Fruit fly (Drosophila melanogaster) whole organism, wandering third instar larva: ENCODE data around the gene Gyc76C.

Experiments
- Abd-B ChIP-seq: fragments of >200 bp; optimal IDR thresholded peaks from 2 replicates; lab custom pipeline; 2017; ENCODE audit warnings: missing biosample characterization, missing genetic modification characterization
- CG32264 ChIP-seq: fragments of 200-800 bp; sonication (Bioruptor generic); optimal IDR thresholded peaks from 2 replicates; lab custom pipeline; 2016; ENCODE audit warnings: missing biosample characterization, missing genetic modification characterization
- CG9705 ChIP-seq: fragments of 200-800 bp; sonication (Bioruptor generic); optimal IDR thresholded peaks from 2 replicates; lab custom pipeline; 2018; ENCODE audit warnings: missing biosample characterization, mild to moderate bottlenecking, missing genetic modification characterization
- CrebA ChIP-seq: fragments of 200-800 bp; sonication (Bioruptor generic); optimal IDR thresholded peaks from 2 replicates; lab custom pipeline; 2016; ENCODE audit warnings: missing biosample characterization, mild to moderate bottlenecking, missing genetic modification characterization, borderline replicate concordance
- Dfd ChIP-seq: fragments of >200 bp; optimal IDR thresholded peaks from 2 replicates; lab custom pipeline; 2017; ENCODE audit warnings: missing biosample characterization, missing genetic modification characterization
- Dif ChIP-seq: fragments of 200-275, 200-300 bp; sonication (Bioruptor generic); optimal IDR thresholded peaks from 2 replicates; lab custom pipeline; 2018; ENCODE audit warnings: missing biosample characterization, missing genetic modification characterization; ENCODE audit not compliant: partially characterized antibody
- GATAd ChIP-seq: sonication (Bioruptor generic); optimal IDR thresholded peaks from 2 replicates; lab custom pipeline; 2016; ENCODE audit warnings: missing biosample characterization, missing genetic modification characterization
- HLH106 ChIP-seq: fragments of 200-800 bp; optimal IDR thresholded peaks from 3 replicates; lab custom pipeline; 2019; ENCODE audit warnings: missing biosample characterization, mild to moderate bottlenecking, missing genetic modification characterization, moderate library complexity
- Hnf4 ChIP-seq: fragments of 200-800 bp; sonication (Bioruptor generic); optimal IDR thresholded peaks from 2 replicates; lab custom pipeline; 2016; ENCODE audit warnings: missing biosample characterization, mild to moderate bottlenecking, missing genetic modification characterization
- Hr78 ChIP-seq: fragments of >200 bp; optimal IDR thresholded peaks from 2 replicates; lab custom pipeline; 2017; ENCODE audit warnings: missing biosample characterization, missing genetic modification characterization
- Hr83 ChIP-seq: fragments of 200-300 bp; sonication (Bioruptor generic); optimal IDR thresholded peaks from 2 replicates; lab custom pipeline; 2016; ENCODE audit warnings: missing biosample characterization, mild to moderate bottlenecking, missing genetic modification characterization, moderate library complexity; ENCODE audit not compliant: poor library complexity, severe bottlenecking
- Mio ChIP-seq: sonication (Bioruptor generic); optimal IDR thresholded peaks from 2 replicates; lab custom pipeline; 2016; ENCODE audit warnings: missing biosample characterization, missing genetic modification characterization
- Myc ChIP-seq: fragments of >200 bp; optimal IDR thresholded peaks from 2 replicates; lab custom pipeline; 2017
- N ChIP-seq: fragments of >200 bp; optimal IDR thresholded peaks from 2 replicates; lab custom pipeline; 2018; ENCODE audit warnings: missing biosample characterization, missing external identifiers, missing genetic modification characterization
- OdsH ChIP-seq: fragments of 200-800 bp; sonication (Bioruptor generic); optimal IDR thresholded peaks from 2 replicates; lab custom pipeline; 2016; ENCODE audit warnings: missing biosample characterization, mild to moderate bottlenecking, missing genetic modification characterization
- Rel ChIP-seq, 2 experiments: fragments of 200-800 bp; sonication (Bioruptor generic) in 1 of 2; optimal IDR thresholded peaks; 2 replicates in 1 of 2; 3 replicates in 1 of 2; lab custom pipeline; 2016 to 2019; ENCODE audit warnings: mild to moderate bottlenecking in 2 of 2, missing biosample characterization in 2 of 2, missing genetic modification characterization in 2 of 2, moderate library complexity in 1 of 2
- Sp1 ChIP-seq: fragments of 200-800 bp; sonication (Bioruptor generic); optimal IDR thresholded peaks from 3 replicates; lab custom pipeline; 2019; ENCODE audit warnings: missing biosample characterization, mild to moderate bottlenecking, missing genetic modification characterization, moderate library complexity
- Vsx2 ChIP-seq: fragments of 200-300, 225-300 bp; sonication (Bioruptor generic); optimal IDR thresholded peaks from 2 replicates; lab custom pipeline; 2018; ENCODE audit warnings: missing biosample characterization, missing genetic modification characterization; ENCODE audit not compliant: partially characterized antibody
- br ChIP-seq: fragments of 200-800 bp; sonication (Bioruptor generic); optimal IDR thresholded peaks from 2 replicates; lab custom pipeline; 2016; ENCODE audit warnings: missing biosample characterization, missing genetic modification characterization
- dl ChIP-seq, 2 experiments: fragments of 175-275, 200-275 bp in 1 of 2; fragments of 200-275 bp in 1 of 2; sonication (Bioruptor generic); optimal IDR thresholded peaks; lab custom pipeline; 2018; ENCODE audit warnings: mild to moderate bottlenecking in 2 of 2, missing biosample characterization in 2 of 2, missing genetic modification characterization in 2 of 2, moderate library complexity in 2 of 2; ENCODE audit not compliant: partially characterized antibody in 2 of 2, insufficient read depth in 1 of 2
- ey ChIP-seq: fragments of 200-800 bp; sonication (Bioruptor generic); optimal IDR thresholded peaks from 2 replicates; lab custom pipeline; 2016; ENCODE audit warnings: missing biosample characterization, missing genetic modification characterization
- fru ChIP-seq: fragments of 200-800 bp; sonication (Bioruptor generic); optimal IDR thresholded peaks from 3 replicates; lab custom pipeline; 2016; ENCODE audit warnings: missing biosample characterization, mild to moderate bottlenecking, missing genetic modification characterization
- h ChIP-seq: fragments of 200-800 bp; sonication (Bioruptor generic); optimal IDR thresholded peaks from 3 replicates; lab custom pipeline; 2016; ENCODE audit warnings: missing biosample characterization, mild to moderate bottlenecking, missing genetic modification characterization
- jim ChIP-seq: fragments of 175-275, 200-325 bp; sonication (Bioruptor generic); optimal IDR thresholded peaks from 2 replicates; lab custom pipeline; 2016; ENCODE audit warnings: missing biosample characterization, mild to moderate bottlenecking, missing genetic modification characterization
- lola ChIP-seq: fragments of >200 bp; optimal IDR thresholded peaks from 2 replicates; lab custom pipeline; 2017; ENCODE audit warnings: missing biosample characterization, missing genetic modification characterization
- pan ChIP-seq: fragments of >200 bp; optimal IDR thresholded peaks from 2 replicates; lab custom pipeline; 2017
- psq ChIP-seq: fragments of 200-800 bp; sonication (Bioruptor generic); optimal IDR thresholded peaks from 3 replicates; lab custom pipeline; 2017; ENCODE audit warnings: missing biosample characterization, mild to moderate bottlenecking, missing genetic modification characterization, moderate library complexity
- sage ChIP-seq: fragments of 200-800 bp; sonication (Bioruptor generic); optimal IDR thresholded peaks from 2 replicates; lab custom pipeline; 2016; ENCODE audit warnings: missing biosample characterization, mild to moderate bottlenecking, missing genetic modification characterization
- tai ChIP-seq: sonication (Bioruptor generic); optimal IDR thresholded peaks from 2 replicates; lab custom pipeline; 2016; ENCODE audit warnings: missing biosample characterization, missing genetic modification characterization
- usp ChIP-seq: fragments of >200 bp; optimal IDR thresholded peaks from 2 replicates; lab custom pipeline; 2017; ENCODE audit warnings: missing biosample characterization, missing genetic modification characterization
- woc ChIP-seq: sonication (Bioruptor generic); optimal IDR thresholded peaks from 2 replicates; lab custom pipeline; 2016; ENCODE audit warnings: missing biosample characterization, mild to moderate bottlenecking, missing genetic modification characterization

The Gyc76C gene

DNA sequence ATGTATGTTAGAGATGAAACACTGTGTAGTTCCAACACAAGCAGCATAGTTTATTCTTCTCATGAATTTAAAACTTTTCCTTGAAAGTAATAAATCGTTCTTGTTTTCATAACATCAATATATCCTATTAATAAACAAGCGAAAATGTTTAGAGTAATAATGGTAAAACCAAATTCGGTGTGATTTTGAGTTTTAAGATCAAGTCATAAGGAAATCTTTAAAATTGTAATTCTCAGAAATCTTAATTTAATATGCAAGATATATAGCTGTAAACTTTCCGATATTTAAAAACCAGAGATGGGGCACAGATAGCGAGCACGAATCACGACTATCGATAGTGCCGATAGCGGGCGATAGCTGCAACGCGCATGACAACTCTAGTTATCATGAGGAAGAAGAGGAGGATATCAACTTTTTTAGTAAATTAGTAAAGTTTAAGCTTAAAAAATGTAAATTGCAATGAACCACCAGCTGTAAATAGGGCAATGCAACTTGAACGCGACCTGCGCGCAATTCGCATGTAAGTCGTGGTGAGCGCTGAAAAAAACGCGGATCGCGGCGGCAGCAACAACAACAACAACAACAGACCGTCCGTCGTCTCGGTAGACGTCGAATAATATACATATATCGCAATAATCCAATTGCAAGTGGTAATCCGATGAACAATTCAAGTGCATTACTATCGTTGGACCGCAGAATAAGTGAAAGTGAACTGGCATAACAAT is 24.6 kb upstream of the Gyc76C start, which contains the start of the genes Fibp and Deaf1 (continued):
- TF ChIP-seq Dfd (no peak), CG32264 (GFP tag; lab: Kevin White, UChicago) (peak; percentile 33)

DNA sequence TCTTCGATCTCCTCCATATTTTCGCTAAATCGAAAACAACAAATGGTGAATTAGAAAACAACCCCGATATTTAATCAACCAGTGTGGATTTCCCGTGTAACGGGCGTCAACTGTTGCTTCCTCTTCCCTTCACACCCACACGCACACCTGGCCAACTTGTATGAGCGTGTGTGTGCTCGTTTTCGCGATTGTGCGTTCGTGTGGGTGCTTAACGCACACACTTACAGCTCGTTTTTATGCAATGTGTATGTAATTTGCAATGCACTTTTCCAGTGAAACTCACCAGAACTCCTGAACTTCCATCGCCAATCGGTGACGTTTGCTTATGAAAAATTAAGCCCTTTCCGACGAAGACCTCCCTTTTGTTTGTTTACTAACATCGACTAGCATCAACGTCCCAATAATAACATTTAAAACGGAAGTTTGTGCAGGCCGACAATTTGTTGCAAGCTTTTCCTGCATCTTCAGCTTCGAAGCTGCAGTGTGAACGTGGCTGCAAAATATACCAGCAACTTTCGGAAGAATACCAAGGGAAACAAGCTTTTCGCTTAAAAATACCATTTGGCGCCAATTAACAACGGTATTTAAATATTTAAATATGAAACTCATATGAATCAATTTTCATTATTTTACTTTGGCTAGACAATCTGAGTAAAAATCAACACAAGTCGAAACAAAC is 22.2 kb upstream of the Gyc76C start, which contains the start of gene cyc:
Gene cyc (minus strand): TSS at position 467 of the 679 bp plus-strand sequence.
- peak; percentile 39 for TF ChIP-seq Sp1 (GFP tag; lab: Kevin White, UChicago)
- no peak for TF ChIP-seq Rel (GFP tag; optimal IDR thresholded peaks at IDR 0.05; lab: Kevin White, UChicago)
- peak; percentile 42 for TF ChIP-seq Rel (tag; optimal IDR thresholded peaks at IDR 0.05; lab: Kevin White, UChicago)
- peak; percentile 15 for TF ChIP-seq ey (GFP tag; lab: Kevin White, UChicago)
- peak; percentile 10 for TF ChIP-seq psq (GFP tag; lab: Kevin White, UChicago)
- no peak for TF ChIP-seq Mio (GFP tag; lab: Kevin White, UChicago)
- TF ChIP-seq N, result peak; percentile 39
- TF ChIP-seq OdsH (GFP tag; lab: Kevin White, UChicago), result peak; percentile 8
- no peak for TF ChIP-seq br (GFP tag; lab: Kevin White, UChicago)
- TF ChIP-seq, all 38 proteins: peak for 6

DNA sequence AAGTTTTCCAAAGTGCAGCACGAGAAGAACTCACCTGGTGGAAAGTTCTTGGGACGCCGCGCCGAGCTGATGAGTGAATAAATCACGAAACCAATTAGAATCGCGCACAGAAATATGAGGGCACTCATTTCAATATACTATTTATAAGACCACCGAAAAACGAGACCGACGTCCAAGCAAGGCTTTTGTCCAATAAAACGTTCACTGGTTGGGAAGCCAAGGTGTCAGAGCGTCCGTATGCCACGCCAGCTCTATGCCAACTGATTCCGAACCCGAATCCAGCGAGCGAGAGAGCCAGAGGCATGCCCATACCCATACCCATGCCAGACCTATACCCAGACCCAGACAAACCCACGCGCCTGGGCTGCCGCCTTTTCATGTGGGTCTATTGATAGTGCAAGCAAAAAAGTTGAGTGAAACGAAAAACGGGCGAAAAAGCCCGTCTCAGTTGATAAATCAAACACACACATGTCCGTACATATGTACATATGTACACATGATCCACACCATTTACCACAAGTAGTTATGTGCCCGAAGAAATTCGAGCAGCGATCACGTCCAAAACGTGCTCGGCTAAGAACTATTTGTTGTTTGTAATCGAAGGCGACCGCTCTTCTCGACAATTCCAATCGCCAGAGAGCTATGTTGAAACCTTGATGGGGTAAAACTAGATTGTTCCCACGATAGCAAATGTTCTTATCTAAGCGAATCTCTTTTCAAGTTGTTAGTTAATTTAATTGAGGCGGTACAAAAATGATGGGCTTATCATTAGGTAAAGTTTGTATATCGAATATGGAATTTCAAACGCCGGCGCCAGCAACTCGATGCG is 19.9 kb upstream of the Gyc76C start, which contains the start of gene Cyp305a1:
Gene Cyp305a1 (minus strand): TSS at position 265 of the 829 bp plus-strand sequence.
- no peak for TF ChIP-seq GATAd
- no peak for TF ChIP-seq fru (GFP tag; lab: Kevin White, UChicago)
- TF ChIP-seq pan, result no peak
- no peak for TF ChIP-seq tai (GFP tag; lab: Kevin White, UChicago)
- TF ChIP-seq Dfd, result no peak
- TF ChIP-seq Hnf4, result no peak
- no peak for TF ChIP-seq HLH106
- TF ChIP-seq ey (GFP tag; lab: Kevin White, UChicago), result no peak
- no peak for TF ChIP-seq OdsH (GFP tag; lab: Kevin White, UChicago)
- TF ChIP-seq usp, result no peak
- no peak for TF ChIP-seq Hr83 (GFP tag; lab: Kevin White, UChicago)
- TF ChIP-seq Abd-B, result no peak
- TF ChIP-seq h (GFP tag; lab: Kevin White, UChicago), result no peak
- no peak for TF ChIP-seq Dif
- TF ChIP-seq Hr78 (GFP tag; lab: Kevin White, UChicago), result no peak
- no peak for TF ChIP-seq lola (GFP tag; lab: Kevin White, UChicago)
- no peak for TF ChIP-seq Vsx2 (GFP tag; lab: Kevin White, UChicago)
- TF ChIP-seq jim, result no peak
- no peak for TF ChIP-seq Mio (GFP tag; lab: Kevin White, UChicago)

DNA sequence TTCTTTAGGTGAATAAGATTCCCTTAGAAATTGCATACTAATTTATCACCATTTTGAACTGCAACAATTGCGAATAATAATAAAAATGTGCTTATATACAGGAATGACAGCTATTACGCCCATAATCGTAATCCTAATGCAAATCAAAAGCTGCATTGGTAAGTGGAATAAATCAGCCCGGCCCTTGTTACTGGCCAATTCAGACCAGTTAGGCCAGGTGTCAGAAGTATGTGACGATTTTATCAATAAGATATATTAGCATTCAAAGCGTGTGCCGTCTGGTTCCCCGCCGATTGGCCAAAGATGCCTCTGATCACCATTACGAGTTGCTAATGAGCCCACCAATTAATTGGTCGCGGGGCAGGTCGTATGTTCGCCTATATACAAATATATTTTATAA is 19.1 kb upstream of the Gyc76C start:
- no peak for TF ChIP-seq psq (GFP tag; lab: Kevin White, UChicago)
- TF ChIP-seq Myc (lab: Kevin White, UChicago), result no peak
- TF ChIP-seq pan, result no peak
- TF ChIP-seq jim, result no peak
- TF ChIP-seq CrebA, result no peak
- TF ChIP-seq usp, result no peak
- TF ChIP-seq Dif, result no peak

DNA sequence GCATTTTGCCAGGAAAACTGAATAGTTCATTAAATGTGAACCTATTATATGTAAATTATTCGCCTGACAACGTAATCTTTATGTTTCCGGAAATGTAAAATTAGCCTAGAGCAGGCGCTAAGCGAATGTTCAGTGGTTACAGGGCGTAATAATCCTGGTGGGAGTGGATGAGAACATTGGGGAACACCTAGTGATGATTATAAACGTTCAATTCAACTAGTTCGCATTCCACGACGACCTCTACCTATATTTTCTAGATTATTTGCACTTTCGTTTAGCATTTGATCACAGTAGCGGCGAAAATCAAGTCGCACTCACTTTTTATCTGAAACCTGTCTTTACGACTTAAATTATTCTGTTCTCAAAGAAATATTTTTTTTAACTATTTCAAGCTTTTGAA is 14.2 kb upstream of the Gyc76C start:
- TF ChIP-seq woc (GFP tag; lab: Kevin White, UChicago) (no peak), Vsx2 (GFP tag; lab: Kevin White, UChicago) (no peak), CG32264 (GFP tag; lab: Kevin White, UChicago) (no peak), jim (no peak), Dfd (no peak), fru (GFP tag; lab: Kevin White, UChicago) (no peak), dl (GFP tag; optimal IDR thresholded peaks at IDR 0.05; lab: Kevin White, UChicago; ENCODE audit: insufficient read depth in 1 of 2, partially characterized antibody in 2 of 2) (no peak), Hr83 (GFP tag; lab: Kevin White, UChicago) (no peak), OdsH (GFP tag; lab: Kevin White, UChicago) (no peak), Sp1 (GFP tag; lab: Kevin White, UChicago) (no peak), Myc (lab: Kevin White, UChicago) (no peak), CrebA (no peak), GATAd (no peak), br (GFP tag; lab: Kevin White, UChicago) (no peak), Dif (no peak), Mio (GFP tag; lab: Kevin White, UChicago) (no peak), psq (GFP tag; lab: Kevin White, UChicago) (no peak), sage (GFP tag; lab: Kevin White, UChicago) (no peak), CG9705 (GFP tag; lab: Kevin White, UChicago) (no peak)
